Worm (Caenorhabditis elegans) whole organism, L1 larva: ENCODE results near the gene rom-3.

ENCODE experiments used
- aha-1 ChIP-seq: fragments of 150-350 bp; optimal IDR thresholded peaks from 2 replicates; lab custom pipeline; 2014; ENCODE audit warnings: missing biosample characterization, missing genetic modification characterization
- aly-2 ChIP-seq: fragments of 150-350 bp; optimal IDR thresholded peaks from 2 replicates; lab custom pipeline; 2014; ENCODE audit warnings: missing biosample characterization, missing genetic modification characterization
- ceh-8 ChIP-seq: fragments of 200-800 bp; sonication (Bioruptor generic); optimal IDR thresholded peaks from 2 replicates; lab custom pipeline; 2018; ENCODE audit warnings: mild to moderate bottlenecking, missing genetic modification characterization, moderate library complexity, missing compliant biosample characterization
- ceh-88 ChIP-seq: fragments of 200-800 bp; sonication (Bioruptor generic); IDR thresholded peaks from 2 replicates; pipeline ENCODE4 v1.3.6; 2022; ENCODE audit warnings: missing genetic modification characterization, missing compliant biosample characterization
- ces-1 ChIP-seq: fragments of 150-350 bp; optimal IDR thresholded peaks from 2 replicates; lab custom pipeline; 2014; ENCODE audit warnings: missing biosample characterization, missing genetic modification reagents, missing genetic modification characterization
- dpl-1 ChIP-seq, 3 experiments: fragments of 150-350 bp in 2 of 3; sonication (generic microtip) in 1 of 3; optimal IDR thresholded peaks; 2 replicates each; lab custom pipeline; 2014 to 2017; ENCODE audit warnings: missing biosample characterization in 3 of 3, missing genetic modification characterization in 3 of 3, missing genetic modification reagents in 3 of 3
- efl-1 ChIP-seq, 4 experiments: fragments of 150-350 bp; optimal IDR thresholded peaks in 3 of 4; peaks in 1 of 4; 1 replicate in 1 of 4; 2 replicates in 3 of 4; lab custom pipeline; 2014; ENCODE audit warnings: missing biosample characterization in 2 of 4, missing genetic modification characterization in 2 of 4, missing genetic modification reagents in 2 of 4
- fkh-10 ChIP-seq: sonication (generic microtip); optimal IDR thresholded peaks from 2 replicates; lab custom pipeline; 2017; ENCODE audit warnings: missing biosample characterization, missing genetic modification reagents, missing genetic modification characterization
- fos-1 ChIP-seq: fragments of 150-350 bp; optimal IDR thresholded peaks from 2 replicates; lab custom pipeline; 2014; ENCODE audit warnings: missing biosample characterization, missing genetic modification characterization
- hlh-17 ChIP-seq: fragments of 200-800 bp; sonication (Bioruptor generic); optimal IDR thresholded peaks from 2 replicates; lab custom pipeline; 2018; ENCODE audit warnings: missing genetic modification characterization, mild to moderate bottlenecking, missing compliant biosample characterization, moderate library complexity, borderline replicate concordance
- irx-1 ChIP-seq: sonication (generic microtip); optimal IDR thresholded peaks from 2 replicates; lab custom pipeline; 2016; ENCODE audit warnings: missing genetic modification characterization, missing compliant biosample characterization
- isw-1 ChIP-seq: fragments of 200-800 bp; sonication (Bioruptor generic); IDR thresholded peaks from 2 replicates; pipeline ENCODE4 v1.3.6; 2022; ENCODE audit warnings: missing genetic modification characterization, missing compliant biosample characterization
- lin-14 ChIP-seq: fragments of 200-800 bp; sonication (Bioruptor generic); optimal IDR thresholded peaks from 2 replicates; lab custom pipeline; 2018; ENCODE audit warnings: mild to moderate bottlenecking, missing genetic modification characterization, moderate library complexity, missing compliant biosample characterization
- lsy-2 ChIP-seq, 2 experiments: fragments of 150-350 bp; optimal IDR thresholded peaks; 2 replicates each; lab custom pipeline; 2014; ENCODE audit warnings: missing biosample characterization in 2 of 2, missing genetic modification characterization in 2 of 2
- nhr-12 ChIP-seq: sonication (generic microtip); optimal IDR thresholded peaks from 2 replicates; lab custom pipeline; 2017; ENCODE audit warnings: missing biosample characterization, missing genetic modification characterization
- nhr-19 ChIP-seq: fragments of 200-800 bp; sonication (Bioruptor generic); conservative IDR thresholded peaks from 2 replicates; pipeline ENCODE4 v1.3.6; 2022; ENCODE audit warnings: missing genetic modification characterization, missing compliant biosample characterization
- nhr-20 ChIP-seq: sonication (generic microtip); optimal IDR thresholded peaks from 2 replicates; lab custom pipeline; 2016; ENCODE audit warnings: mild to moderate bottlenecking, missing genetic modification characterization, missing compliant biosample characterization
- nhr-28 ChIP-seq: fragments of 150-350 bp; optimal IDR thresholded peaks from 2 replicates; lab custom pipeline; 2014; ENCODE audit warnings: missing biosample characterization, missing genetic modification characterization
- nhr-77 ChIP-seq: fragments of 150-350 bp; optimal IDR thresholded peaks from 2 replicates; lab custom pipeline; 2014; ENCODE audit warnings: missing biosample characterization, missing genetic modification characterization
- nhr-90 ChIP-seq: sonication (generic microtip); optimal IDR thresholded peaks from 2 replicates; lab custom pipeline; 2016; ENCODE audit warnings: mild to moderate bottlenecking, missing genetic modification characterization, missing compliant biosample characterization; ENCODE audit not compliant: poor library complexity
- pax-3 ChIP-seq: fragments of 200-800 bp; sonication (Bioruptor generic); optimal IDR thresholded peaks from 2 replicates; lab custom pipeline; 2018; ENCODE audit warnings: mild to moderate bottlenecking, missing genetic modification characterization, moderate library complexity, missing compliant biosample characterization
- skn-1 ChIP-seq: fragments of 150-350 bp; optimal IDR thresholded peaks from 2 replicates; lab custom pipeline; 2014; ENCODE audit warnings: missing biosample characterization, missing genetic modification characterization
- snpc-4 ChIP-seq: fragments of 150-350 bp; optimal IDR thresholded peaks from 2 replicates; lab custom pipeline; 2014; ENCODE audit warnings: missing biosample characterization, missing genetic modification characterization
- snu-23 ChIP-seq: sonication (generic microtip); optimal IDR thresholded peaks from 2 replicates; lab custom pipeline; 2016; ENCODE audit warnings: missing genetic modification characterization, missing compliant biosample characterization
- sup-37 ChIP-seq: fragments of 200-800 bp; sonication (Bioruptor generic); optimal IDR thresholded peaks from 2 replicates; lab custom pipeline; 2018; ENCODE audit warnings: mild to moderate bottlenecking, missing genetic modification characterization, missing compliant biosample characterization
- unc-86 ChIP-seq: sonication (generic microtip); optimal IDR thresholded peaks from 2 replicates; lab custom pipeline; 2016; ENCODE audit warnings: missing genetic modification characterization, missing compliant biosample characterization
- unc-98 ChIP-seq: fragments of 200-800 bp; sonication (Bioruptor generic); IDR thresholded peaks from 2 replicates; pipeline ENCODE4 v1.3.6; 2022; ENCODE audit warnings: missing genetic modification characterization, missing compliant biosample characterization
- vab-15 ChIP-seq: sonication (generic microtip); optimal IDR thresholded peaks from 2 replicates; lab custom pipeline; 2017; ENCODE audit warnings: missing genotype, mild to moderate bottlenecking, missing genetic modification characterization, missing compliant biosample characterization
- xbp-1 ChIP-seq: sonication (generic microtip); optimal IDR thresholded peaks from 2 replicates; lab custom pipeline; 2016; ENCODE audit warnings: missing genetic modification characterization, missing compliant biosample characterization

Gene rom-3

DNA sequence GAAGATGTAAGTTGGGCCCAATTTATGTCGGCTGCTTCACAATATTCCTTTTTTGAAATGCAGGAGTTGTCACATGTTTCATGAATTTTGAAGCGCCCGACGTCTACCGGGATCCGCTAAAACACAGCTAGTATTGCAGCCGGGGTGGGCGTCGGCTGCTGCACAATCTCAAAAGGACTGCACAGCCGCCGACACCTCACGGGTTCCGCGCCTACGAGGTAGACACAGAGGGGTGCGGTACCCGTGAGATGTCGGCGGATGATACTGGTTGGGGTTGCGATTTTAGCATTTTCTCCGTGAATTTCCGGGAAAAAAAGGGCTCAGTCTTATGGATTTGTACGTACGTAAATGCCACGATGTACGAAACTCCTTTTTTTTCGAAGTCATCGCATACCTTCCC is 48.3 kb downstream of the rom-3 start:
- TF ChIP-seq fos-1 (tag; lab: Kevin White, UChicago): no peak
- no peak for TF ChIP-seq nhr-90 (tag; lab: Kevin White, UChicago)
- TF ChIP-seq lin-14 (GFP tag; lab: Kevin White, UChicago): no peak
- no peak for TF ChIP-seq skn-1 (tag; lab: Kevin White, UChicago)

- TF ChIP-seq vab-15 (tag; lab: Kevin White, UChicago) (no peak), nhr-28 (tag; lab: Kevin White, UChicago) (no peak), efl-1 (optimal IDR thresholded peaks at IDR 0.05; lab: Kevin White, UChicago) (no peak), efl-1 (GFP tag; optimal IDR thresholded peaks at IDR 0.05 in 1 of 2; lab: Kevin White, UChicago) (no peak), unc-86 (no peak), nhr-12 (tag; lab: Kevin White, UChicago) (no peak), nhr-20 (tag; lab: Kevin White, UChicago) (no peak), hlh-17 (no peak), isw-1 (GFP tag; lab: Robert Waterston, UW) (no peak), pax-3 (tag; lab: Kevin White, UChicago) (no peak), fkh-10 (GFP tag; lab: Kevin White, UChicago) (no peak), lsy-2 (tag; optimal IDR thresholded peaks at IDR 0.05; lab: Kevin White, UChicago) (no peak), snu-23 (no peak), sup-37 (no peak), nhr-19 (GFP tag; lab: Robert Waterston, UW) (no peak), snpc-4 (tag; lab: Kevin White, UChicago) (no peak), xbp-1 (tag; lab: Kevin White, UChicago) (no peak), aly-2 (tag; lab: Kevin White, UChicago) (no peak)
- TF ChIP-seq, all 84 proteins: peak for 0
These were observed 50.2 kb downstream of the rom-3 start, which contains the start of gene nep-23 for ce11 chrIV:16920041-16920440. nep-23 (plus strand) TSS chrIV:16920341.

DNA sequence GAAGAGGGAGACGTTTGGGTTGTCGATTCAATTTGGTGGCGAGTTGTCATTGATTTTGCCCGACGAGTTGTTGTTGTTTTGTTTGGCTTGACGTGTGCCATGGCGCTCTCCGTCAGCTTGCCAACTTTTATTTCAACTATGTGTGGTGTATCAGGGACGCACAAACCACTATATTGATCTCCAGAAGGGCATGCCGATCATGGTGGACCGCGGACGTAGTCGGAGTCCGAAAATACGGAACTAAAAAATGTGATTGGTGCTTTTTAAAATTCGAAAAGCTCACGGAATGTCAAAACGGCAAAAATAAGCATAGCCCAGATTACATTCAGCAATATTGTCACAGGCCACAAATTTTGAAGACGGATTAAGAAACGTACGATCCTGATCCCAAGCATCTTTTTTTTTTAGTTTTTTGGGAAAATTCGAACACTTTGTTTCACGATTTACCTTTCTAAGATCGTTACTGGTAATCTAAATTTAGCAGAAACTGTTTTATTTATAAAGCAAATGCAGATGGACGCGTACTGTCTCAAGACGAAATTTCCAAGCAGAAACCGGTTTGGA is 51.0 kb downstream of the rom-3 start, which contains the start of the genes Y116A8C.470 and Y116A8C.463:
TSS of gene Y116A8C.470 (minus strand) at position 101 of the 564 bp plus-strand sequence.
TSS of gene Y116A8C.463 (plus strand) at position 514 of the 564 bp plus-strand sequence.
- no peak for TF ChIP-seq nhr-28 (tag; lab: Kevin White, UChicago)
- TF ChIP-seq aha-1 (tag; lab: Kevin White, UChicago): no peak

DNA sequence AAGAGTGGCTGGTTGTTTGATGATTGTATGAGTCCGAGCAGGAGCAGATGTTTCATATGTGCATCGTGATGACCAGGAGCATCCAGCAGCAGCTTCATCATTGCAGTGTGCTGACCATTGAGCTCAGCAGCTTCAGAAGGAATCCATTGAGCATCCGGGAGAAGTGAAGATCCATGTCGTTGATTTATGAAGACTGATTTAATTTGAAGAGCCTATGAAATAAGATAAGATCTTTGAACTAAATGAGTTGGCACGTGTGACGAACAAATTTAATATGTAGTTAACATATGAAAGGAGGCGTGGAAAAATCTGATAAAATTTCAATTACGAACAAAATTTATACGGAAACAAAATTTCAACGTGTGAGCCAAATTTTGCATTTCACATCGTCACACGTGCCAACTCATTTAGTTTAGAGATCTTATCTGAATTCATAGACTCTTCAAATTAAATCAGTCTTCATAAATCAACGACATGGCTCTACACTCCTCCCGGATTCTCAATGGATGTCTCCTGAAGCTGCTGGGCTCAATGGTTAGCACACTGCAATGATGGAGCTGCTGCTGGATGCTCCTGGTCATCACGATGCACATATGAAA is 52.4 kb downstream of the rom-3 start, which contains the start of the genes Y116A8C.469 and Y116A8C.468:
TSS of gene Y116A8C.469 (minus strand) at position 101 of the 599 bp plus-strand sequence.
TSS of gene Y116A8C.468 (plus strand) at position 549 of the 599 bp plus-strand sequence.
- TF ChIP-seq efl-1 (optimal IDR thresholded peaks at IDR 0.05; lab: Kevin White, UChicago) (no peak), efl-1 (GFP tag; optimal IDR thresholded peaks at IDR 0.05 in 1 of 2; lab: Kevin White, UChicago) (peak in 1 of 2 experiments; percentile 23), ceh-8 (GFP tag; lab: Kevin White, UChicago) (no peak)

DNA sequence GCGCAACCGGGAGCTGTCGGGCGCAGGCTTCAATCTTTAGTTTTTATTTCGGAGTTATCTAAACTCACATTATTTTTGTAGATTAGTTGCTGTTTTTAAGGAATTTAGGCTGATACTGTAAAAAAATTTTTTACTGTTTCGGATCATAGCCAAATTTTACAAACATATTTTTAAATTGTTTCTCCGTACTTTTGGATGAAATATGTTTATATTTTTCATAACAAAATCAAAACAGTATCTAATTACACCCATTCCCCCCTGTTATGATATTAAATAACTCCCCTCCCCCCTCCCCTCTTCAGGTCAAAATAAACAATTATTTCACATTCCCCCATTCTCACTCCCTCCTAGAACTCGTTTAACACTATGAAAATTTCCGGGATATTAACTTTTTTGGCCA is 54.5 kb downstream of the rom-3 start, which contains the start of gene Y116A8C.3:
TSS of gene Y116A8C.3 (plus strand) at position 301 of the 400 bp plus-strand sequence.
- TF ChIP-seq unc-98 (GFP tag; lab: Robert Waterston, UW): no peak
- TF ChIP-seq irx-1 (tag; lab: Kevin White, UChicago): no peak
- no peak for TF ChIP-seq ces-1 (GFP tag; lab: Kevin White, UChicago)
- TF ChIP-seq nhr-77 (tag; lab: Kevin White, UChicago): no peak
- TF ChIP-seq dpl-1 (GFP tag; optimal IDR thresholded peaks at IDR 0.05; lab: Kevin White, UChicago): no peak
- no peak for TF ChIP-seq ceh-88 (GFP tag; lab: Robert Waterston, UW)
